Fruit fly (Drosophila melanogaster) whole organism, pupa: Measurements from ENCODE around the gene CG43085.

Experiments used
- CG10348 ChIP-seq: fragments of 200-800 bp; sonication (Bioruptor generic); IDR thresholded peaks from 2 replicates; pipeline ENCODE4 v1.3.6; 2022; ENCODE audit warnings: missing biosample characterization, missing genetic modification characterization
- CG12605 ChIP-seq: fragments of 200-800 bp; sonication (Bioruptor generic); IDR thresholded peaks from 2 replicates; pipeline ENCODE4 v1.3.6; 2022; ENCODE audit warnings: missing biosample characterization, missing genetic modification characterization
- CG13204 ChIP-seq: fragments of 200-800 bp; sonication (Bioruptor generic); optimal IDR thresholded peaks from 2 replicates; lab custom pipeline; 2018; ENCODE audit warnings: missing biosample characterization, mild to moderate bottlenecking, missing genetic modification characterization, moderate library complexity
- CG14655 ChIP-seq: fragments of 200-800 bp; sonication (Bioruptor generic); optimal IDR thresholded peaks from 3 replicates; lab custom pipeline; 2017; ENCODE audit warnings: mild to moderate bottlenecking, missing biosample characterization, missing genetic modification reagents, missing genetic modification characterization
- CG15710 ChIP-seq: fragments of 200-800 bp; sonication (Bioruptor generic); optimal IDR thresholded peaks from 2 replicates; lab custom pipeline; 2018; ENCODE audit warnings: missing biosample characterization, mild to moderate bottlenecking, missing genetic modification characterization, moderate library complexity
- CG17806 ChIP-seq: fragments of 200-800 bp; sonication (Bioruptor generic); optimal IDR thresholded peaks from 2 replicates; lab custom pipeline; 2018; ENCODE audit warnings: missing biosample characterization, mild to moderate bottlenecking, missing genetic modification characterization, moderate library complexity
- CG32121 ChIP-seq: fragments of 200-800 bp; sonication (Bioruptor generic); IDR thresholded peaks from 2 replicates; pipeline ENCODE4 v1.3.6; 2022; ENCODE audit warnings: missing biosample characterization, missing genetic modification characterization
- CG34367 ChIP-seq: fragments of 200-800 bp; sonication (Bioruptor generic); optimal IDR thresholded peaks from 2 replicates; lab custom pipeline; 2018; ENCODE audit warnings: missing biosample characterization, mild to moderate bottlenecking, missing genetic modification characterization
- CG4496 ChIP-seq: fragments of 200-800 bp; sonication (Bioruptor generic); IDR thresholded peaks from 3 replicates; pipeline ENCODE4 v1.3.6; 2022; ENCODE audit warnings: missing biosample characterization, missing genetic modification characterization
- CG8159 ChIP-seq: fragments of 200-800 bp; sonication (Bioruptor generic); optimal IDR thresholded peaks from 3 replicates; lab custom pipeline; 2018; ENCODE audit warnings: missing biosample characterization, mild to moderate bottlenecking, missing genetic modification characterization, moderate library complexity
- CG8301 ChIP-seq: fragments of 200-800 bp; sonication (Bioruptor generic); optimal IDR thresholded peaks from 2 replicates; lab custom pipeline; 2018; ENCODE audit warnings: missing biosample characterization, mild to moderate bottlenecking, missing genetic modification characterization
- CG9948 ChIP-seq: fragments of 200-800 bp; sonication (Bioruptor generic); optimal IDR thresholded peaks from 2 replicates; lab custom pipeline; 2018; ENCODE audit warnings: missing biosample characterization, mild to moderate bottlenecking, missing genetic modification characterization, moderate library complexity
- D1 ChIP-seq: fragments of 200-800 bp; sonication (Bioruptor generic); optimal IDR thresholded peaks from 2 replicates; lab custom pipeline; 2018; ENCODE audit warnings: missing biosample characterization, mild to moderate bottlenecking, missing genetic modification characterization, moderate library complexity
- EcR ChIP-seq: fragments of 200-800 bp; sonication (Bioruptor generic); optimal IDR thresholded peaks from 3 replicates; lab custom pipeline; 2019; ENCODE audit warnings: missing biosample characterization, missing genetic modification characterization, mild to moderate bottlenecking, moderate library complexity, missing genetic modification reagents
- Ets98B ChIP-seq: fragments of 200-800 bp; sonication (Bioruptor generic); IDR thresholded peaks from 2 replicates; pipeline ENCODE4 v1.3.6; 2022; ENCODE audit warnings: missing biosample characterization, missing genetic modification characterization
- Pif1A ChIP-seq: fragments of 200-800 bp; sonication (Bioruptor generic); optimal IDR thresholded peaks from 3 replicates; lab custom pipeline; 2016; ENCODE audit warnings: missing biosample characterization, missing genetic modification characterization
- Pif1B ChIP-seq: fragments of 200-800 bp; sonication (Bioruptor generic); optimal IDR thresholded peaks from 3 replicates; lab custom pipeline; 2016; ENCODE audit warnings: missing biosample characterization, missing genetic modification characterization
- Snoo ChIP-seq: fragments of 200-800 bp; sonication (Bioruptor generic); optimal IDR thresholded peaks from 3 replicates; lab custom pipeline; 2017; ENCODE audit warnings: missing biosample characterization, mild to moderate bottlenecking, missing genetic modification characterization, inconsistent platforms
- fd96Ca ChIP-seq: fragments of 200-800 bp; sonication (Bioruptor generic); IDR thresholded peaks from 3 replicates; pipeline ENCODE4 v1.3.6; 2022; ENCODE audit warnings: missing biosample characterization, missing genetic modification characterization
- gl ChIP-seq: fragments of 200-800 bp; sonication (Bioruptor generic); optimal IDR thresholded peaks from 2 replicates; lab custom pipeline; 2018; ENCODE audit warnings: missing biosample characterization, mild to moderate bottlenecking, missing genetic modification characterization
- rn ChIP-seq: fragments of 200-800 bp; sonication (Bioruptor generic); IDR thresholded peaks from 2 replicates; pipeline ENCODE4 v1.3.6; 2022; ENCODE audit warnings: missing biosample characterization, missing genetic modification characterization

CG43085 gene

DNA sequence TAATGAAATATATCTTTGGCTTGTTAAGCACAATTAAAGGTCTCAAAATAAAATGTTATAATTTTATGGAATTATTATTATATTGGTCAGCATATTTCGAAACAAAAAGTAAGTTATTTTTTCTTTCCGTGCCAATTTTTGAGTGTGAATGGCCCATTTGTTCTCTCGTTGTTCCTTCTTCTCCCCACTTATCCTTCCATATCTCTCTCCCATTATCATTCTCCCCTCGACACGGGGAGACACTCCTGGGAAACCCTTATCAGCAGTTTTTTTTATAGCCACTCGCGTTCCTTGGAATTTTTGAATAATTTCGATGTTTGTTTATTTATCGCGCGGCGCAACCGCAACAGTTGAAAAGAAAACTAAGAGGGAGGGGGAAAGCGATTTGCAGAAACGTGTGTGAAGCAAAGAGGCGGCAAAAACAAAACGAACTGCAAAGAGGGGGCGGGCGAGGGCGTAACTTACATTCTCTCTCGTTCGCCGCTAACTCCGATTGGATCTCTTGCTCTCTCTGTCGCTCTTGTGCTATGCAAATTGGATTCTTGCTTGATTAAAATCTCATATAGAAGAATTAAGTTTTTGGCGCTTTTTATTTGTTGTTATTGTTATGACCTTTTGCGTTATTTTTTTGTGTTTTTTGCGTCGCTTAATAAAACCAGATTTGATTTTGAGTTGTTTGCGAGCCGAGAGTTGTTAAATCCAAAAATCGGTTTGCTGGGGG is 21.3 kb upstream of the CG43085 start:
- TF ChIP-seq fd96Ca (GFP tag; lab: Robert Waterston, UW), result no peak
- peak; percentile 10; the same call in 1 of the 2 replicates for TF ChIP-seq CG12605 (GFP tag; lab: Robert Waterston, UW)
- TF ChIP-seq CG13204 (GFP tag; lab: Kevin White, UChicago), result no peak

DNA sequence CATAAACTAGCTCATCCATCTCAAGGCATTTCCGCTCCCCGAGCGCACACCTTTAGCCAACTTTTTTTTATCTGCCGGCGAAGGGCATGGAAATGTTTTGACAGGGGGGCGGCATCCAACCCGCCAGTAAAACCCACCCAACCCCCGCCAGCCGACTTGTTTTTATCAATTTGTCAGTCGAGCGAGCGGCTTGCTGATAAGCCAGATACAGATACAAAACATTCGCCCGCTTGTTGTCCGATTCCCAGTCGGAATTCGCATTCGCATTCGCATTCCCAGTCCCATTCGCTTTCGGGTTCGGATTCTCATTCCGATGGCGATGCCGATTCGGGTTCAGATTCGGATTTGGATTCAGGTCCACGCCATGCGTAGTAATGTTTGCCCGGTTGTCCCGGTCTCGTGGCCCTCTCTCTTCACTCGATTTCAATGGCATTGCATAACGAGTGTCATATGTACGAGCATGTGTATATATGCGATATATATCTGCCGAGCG is 18.6 kb upstream of the CG43085 start:
- TF ChIP-seq CG13204 (GFP tag; lab: Kevin White, UChicago) (peak; percentile 32), CG14655 (no peak), EcR (GFP tag; lab: Kevin White, UChicago) (peak; percentile 60), CG8301 (no peak), Pif1A (GFP tag; lab: Kevin White, UChicago) (no peak), CG15710 (no peak), CG34367 (tag; lab: Kevin White, UChicago) (no peak), D1 (no peak), CG17806 (tag; lab: Kevin White, UChicago) (no peak), fd96Ca (GFP tag; lab: Robert Waterston, UW) (no peak), Pif1B (GFP tag; lab: Kevin White, UChicago) (no peak), CG9948 (tag; lab: Kevin White, UChicago) (no peak), Ets98B (GFP tag; lab: Robert Waterston, UW) (no peak)
- TF ChIP-seq, all 21 proteins: peak for 2

DNA sequence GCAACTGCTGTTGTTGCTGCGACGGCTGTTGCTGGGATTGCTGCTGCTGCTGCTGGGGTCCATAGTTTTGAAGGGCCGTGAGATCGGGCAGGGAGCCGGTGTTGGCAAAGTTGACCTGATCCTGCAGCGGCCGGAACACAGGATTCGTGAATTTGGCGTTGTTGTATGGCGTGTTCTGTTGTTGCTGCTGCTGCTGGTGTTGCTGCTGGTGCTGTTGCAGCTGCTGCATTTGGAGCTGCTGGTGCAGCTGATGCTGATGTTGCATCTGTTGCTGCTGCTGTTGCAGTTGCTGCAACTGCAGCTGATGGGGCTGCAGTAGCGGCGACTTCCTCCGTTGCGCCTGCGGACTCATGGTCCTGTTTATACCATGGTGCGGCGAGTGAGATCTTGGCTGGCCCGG is 17.1 kb upstream of the CG43085 start:
- TF ChIP-seq CG10348 (GFP tag; lab: Robert Waterston, UW) (no peak), fd96Ca (GFP tag; lab: Robert Waterston, UW) (no peak), CG34367 (tag; lab: Kevin White, UChicago) (no peak), CG12605 (GFP tag; lab: Robert Waterston, UW) (no peak), Pif1B (GFP tag; lab: Kevin White, UChicago) (no peak), CG4496 (GFP tag; lab: Robert Waterston, UW) (no peak), Pif1A (GFP tag; lab: Kevin White, UChicago) (no peak), gl (no peak), Ets98B (GFP tag; lab: Robert Waterston, UW) (no peak), CG15710 (no peak), Snoo (tag; lab: Kevin White, UChicago) (no peak), CG9948 (tag; lab: Kevin White, UChicago) (no peak), CG17806 (tag; lab: Kevin White, UChicago) (no peak), D1 (no peak), CG14655 (no peak), CG8159 (tag; lab: Kevin White, UChicago) (no peak), CG8301 (no peak)
- TF ChIP-seq, all 21 proteins: peak for 0

DNA sequence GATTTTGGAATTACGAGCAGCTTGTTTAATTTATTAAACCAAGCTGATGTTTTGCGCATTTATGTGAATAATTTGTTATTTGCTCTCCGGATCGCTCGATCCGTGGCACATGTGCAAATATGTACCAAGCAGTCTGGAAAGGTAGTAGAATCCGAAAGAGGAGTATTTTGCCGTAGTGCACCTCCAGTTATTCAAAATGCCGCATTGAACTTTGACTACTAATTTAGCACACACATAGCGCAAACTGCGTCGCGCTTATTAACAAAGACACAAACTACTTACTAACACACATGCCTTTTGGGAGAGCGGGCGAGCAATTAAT is 12.7 kb upstream of the CG43085 start:
- no peak for TF ChIP-seq CG8159 (tag; lab: Kevin White, UChicago)
- no peak for TF ChIP-seq D1
- TF ChIP-seq CG12605 (GFP tag; lab: Robert Waterston, UW), result no peak
- TF ChIP-seq CG15710, result no peak
- TF ChIP-seq Pif1B (GFP tag; lab: Kevin White, UChicago), result no peak
- TF ChIP-seq CG34367 (tag; lab: Kevin White, UChicago), result no peak
- no peak for TF ChIP-seq Pif1A (GFP tag; lab: Kevin White, UChicago)
- TF ChIP-seq EcR (GFP tag; lab: Kevin White, UChicago), result no peak
- TF ChIP-seq CG4496 (GFP tag; lab: Robert Waterston, UW), result no peak
- TF ChIP-seq CG9948 (tag; lab: Kevin White, UChicago), result no peak
- no peak for TF ChIP-seq CG10348 (GFP tag; lab: Robert Waterston, UW)
- no peak for TF ChIP-seq CG32121 (GFP tag; lab: Robert Waterston, UW)
- TF ChIP-seq Snoo (tag; lab: Kevin White, UChicago), result no peak
- TF ChIP-seq Ets98B (GFP tag; lab: Robert Waterston, UW), result no peak

DNA sequence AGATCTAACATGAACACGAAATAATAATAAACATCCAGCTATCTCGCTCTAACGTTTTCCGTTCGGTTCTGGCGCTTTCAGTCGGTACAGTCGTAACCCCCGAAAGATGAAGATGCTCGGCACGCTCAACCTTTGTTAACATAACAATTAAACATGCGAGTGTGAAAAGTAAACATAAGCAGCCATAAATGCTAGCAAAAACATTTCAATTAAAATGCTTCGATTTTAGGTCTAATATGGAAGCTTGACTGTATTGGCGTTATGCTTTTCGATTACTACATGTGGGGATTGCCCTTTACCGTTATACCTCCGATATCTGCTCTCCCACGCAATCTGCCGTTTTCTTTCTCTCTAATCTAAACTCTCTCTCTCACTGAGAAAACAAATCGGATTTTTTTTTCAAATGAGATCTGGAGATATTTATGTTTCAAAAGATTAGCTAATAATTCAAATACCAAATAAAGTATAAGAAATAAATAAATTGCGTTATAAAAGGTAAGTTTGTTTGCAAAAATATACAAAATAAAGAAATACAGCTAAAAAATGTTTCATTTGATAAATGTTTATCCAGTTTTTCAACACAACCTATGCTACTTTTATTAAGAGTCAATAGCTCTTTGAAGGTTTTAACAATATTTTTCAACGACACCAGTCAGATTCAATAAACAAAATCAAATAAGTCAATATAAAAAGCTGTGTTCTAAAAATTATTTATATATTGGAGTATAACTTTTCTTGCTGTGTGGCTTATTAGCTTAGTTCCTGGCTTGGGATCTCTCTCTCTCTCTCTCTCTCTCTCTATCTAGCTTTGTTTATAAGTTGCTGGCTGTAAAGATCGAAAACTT is 12.1 kb upstream of the CG43085 start:
- TF ChIP-seq CG10348 (GFP tag; lab: Robert Waterston, UW) (peak; percentile 49; the same call in 1 of the 2 replicates), Ets98B (GFP tag; lab: Robert Waterston, UW) (peak; percentile 89), Pif1B (GFP tag; lab: Kevin White, UChicago) (peak; percentile 44), CG15710 (peak; percentile 17), CG12605 (GFP tag; lab: Robert Waterston, UW) (peak; percentile 76), EcR (GFP tag; lab: Kevin White, UChicago) (no peak), CG4496 (GFP tag; lab: Robert Waterston, UW) (peak; percentile 87), CG17806 (tag; lab: Kevin White, UChicago) (peak; percentile 47), CG34367 (tag; lab: Kevin White, UChicago) (no peak), CG32121 (GFP tag; lab: Robert Waterston, UW) (peak; percentile 66), D1 (no peak), CG8301 (peak; percentile 62), gl (no peak), CG8159 (tag; lab: Kevin White, UChicago) (no peak), fd96Ca (GFP tag; lab: Robert Waterston, UW) (peak; percentile 86; the same call in 2 of the 3 replicates), CG9948 (tag; lab: Kevin White, UChicago) (peak; percentile 30), CG14655 (peak; percentile 57), rn (peak; percentile 49; the same call in 1 of the 2 replicates), Pif1A (GFP tag; lab: Kevin White, UChicago) (peak; percentile 56), Snoo (tag; lab: Kevin White, UChicago) (peak; percentile 34), CG13204 (GFP tag; lab: Kevin White, UChicago) (no peak)
